Worm (Caenorhabditis elegans) whole organism, young adult: Measurements from ENCODE around the gene C06E7.4.
A peak's percentile ranks its signal among the peaks of the same experiment; 100 is the strongest.

ENCODE experiments used
- F55B11.4 ChIP-seq: sonication (generic microtip); optimal IDR thresholded peaks from 2 replicates; lab custom pipeline; 2016; ENCODE audit warnings: missing compliant biosample characterization, missing genetic modification characterization, borderline replicate concordance; ENCODE audit not compliant: insufficient read depth
- F57C9.4 ChIP-seq: sonication (generic microtip); optimal IDR thresholded peaks from 2 replicates; lab custom pipeline; 2017; ENCODE audit warnings: mild to moderate bottlenecking, missing genetic modification characterization, missing compliant biosample characterization
- attf-6 ChIP-seq: fragments of 200-800 bp; sonication (Bioruptor generic); IDR thresholded peaks from 2 replicates; pipeline ENCODE4 v1.3.6; 2022; ENCODE audit warnings: missing genetic modification reagents, missing genetic modification characterization, missing compliant biosample characterization
- madf-3 ChIP-seq: fragments of 200-800 bp; sonication (Bioruptor generic); IDR thresholded peaks from 2 replicates; pipeline ENCODE4 v1.3.6; 2022; ENCODE audit warnings: missing genetic modification reagents, missing genetic modification characterization, missing compliant biosample characterization
- snpc-4 ChIP-seq, 5 experiments: fragments of 150-350 bp in 1 of 5; sonication (generic microtip) in 4 of 5; optimal IDR thresholded peaks; 2 replicates each; lab custom pipeline; 2014 to 2018; ENCODE audit warnings: missing genetic modification characterization in 5 of 5, missing biosample characterization in 3 of 5, antibody characterized with exemption in 2 of 5, mild to moderate bottlenecking in 2 of 5, missing compliant biosample characterization in 2 of 5, missing genotype in 2 of 5, moderate library complexity in 2 of 5, missing genetic modification reagents in 1 of 5
- tlf-1 ChIP-seq: fragments of 200-800 bp; sonication (Bioruptor generic); optimal IDR thresholded peaks from 2 replicates; lab custom pipeline; 2018; ENCODE audit warnings: mild to moderate bottlenecking, missing genetic modification characterization, missing compliant biosample characterization
- unc-62 ChIP-seq: fragments of 150-350 bp; optimal IDR thresholded peaks from 2 replicates; lab custom pipeline; 2014; ENCODE audit warnings: missing biosample characterization, missing genetic modification reagents, missing genetic modification characterization
- xnd-1 ChIP-seq: sonication (generic microtip); optimal IDR thresholded peaks from 2 replicates; lab custom pipeline; 2016; ENCODE audit warnings: missing genotype, missing genetic modification reagents, missing genetic modification characterization, missing compliant biosample characterization
- ztf-22 ChIP-seq: fragments of 200-800 bp; sonication (Bioruptor generic); optimal IDR thresholded peaks from 2 replicates; lab custom pipeline; 2018; ENCODE audit warnings: mild to moderate bottlenecking, missing genetic modification characterization, moderate library complexity, missing compliant biosample characterization

DNA sequence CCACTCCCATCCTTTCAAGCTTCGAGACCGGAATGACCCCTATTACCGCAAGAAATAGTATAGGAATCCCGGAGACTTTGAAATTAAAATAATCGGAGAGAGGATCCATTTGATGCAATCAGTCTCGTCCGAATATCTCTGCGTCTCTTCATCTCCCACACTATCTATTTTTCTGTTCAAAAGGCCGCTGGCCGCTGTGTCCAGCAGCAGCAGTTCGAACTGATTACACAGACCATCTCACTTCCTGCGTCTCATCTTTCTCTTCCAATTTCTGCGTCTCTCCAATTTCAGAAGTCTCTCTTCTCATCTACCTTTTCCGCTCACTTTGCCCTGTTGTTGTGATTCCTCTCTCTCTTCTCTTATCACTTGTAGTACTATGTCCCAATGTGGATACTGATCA is 42.3 kb downstream of the C06E7.4 start:
- no peak for TF ChIP-seq tlf-1 (GFP tag; lab: Kevin White, UChicago)
- TF ChIP-seq attf-6 (GFP tag; lab: Robert Waterston, UW), result no peak
- TF ChIP-seq unc-62 (GFP tag; lab: Kevin White, UChicago), result no peak
- no peak for TF ChIP-seq F57C9.4
- no peak for TF ChIP-seq madf-3 (GFP tag; lab: Robert Waterston, UW)
- TF ChIP-seq F55B11.4 (tag; lab: Kevin White, UChicago), result no peak
- TF ChIP-seq snpc-4 (GFP tag; optimal IDR thresholded peaks at IDR 0.05; lab: Kevin White, UChicago), result no peak
- TF ChIP-seq snpc-4 (tag; optimal IDR thresholded peaks at IDR 0.05; lab: Kevin White, UChicago), result peak in 1 of 4 experiments; percentile 16
- no peak for TF ChIP-seq ztf-22 (GFP tag; lab: Kevin White, UChicago)
- TF ChIP-seq xnd-1 (tag; lab: Kevin White, UChicago), result no peak
